Fruit fly (Drosophila melanogaster): ENCODE data around the gene CG42726.

DNA sequence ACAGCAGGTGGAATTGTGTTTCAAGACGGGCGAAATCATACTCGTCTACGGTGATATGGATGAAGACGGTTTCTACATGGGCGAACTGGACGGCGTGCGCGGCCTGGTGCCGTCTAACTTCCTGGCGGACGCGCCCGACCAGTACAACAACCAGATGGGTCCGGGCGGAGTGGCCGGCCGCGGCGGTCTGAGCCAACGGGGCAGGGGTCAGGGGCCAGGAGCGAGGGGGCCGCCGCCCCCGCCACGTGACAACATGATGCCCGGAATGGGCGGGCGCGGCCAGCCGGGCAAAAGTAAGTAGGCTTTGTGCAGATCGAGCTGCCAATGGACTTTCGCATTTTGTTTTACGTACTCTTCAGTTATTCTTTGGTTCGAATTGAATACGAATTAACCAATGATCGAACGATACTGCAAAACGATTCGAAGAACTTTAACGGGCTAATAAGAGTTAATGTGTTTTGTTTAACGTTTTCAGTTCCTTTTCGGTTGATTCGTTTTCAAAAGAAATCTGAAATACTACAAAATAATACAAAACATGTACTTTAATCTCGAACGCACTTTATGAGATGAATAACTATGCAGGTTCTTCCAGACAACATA is 45.5 kb downstream of the CG42726 start:
- TF ChIP-seq CG4318 (GFP tag; optimal IDR thresholded peaks at IDR 0.05): no peak
- no peak for TF ChIP-seq OdsH (GFP tag; optimal IDR thresholded peaks at IDR 0.05)
- TF ChIP-seq CG11902 (GFP tag; optimal IDR thresholded peaks at IDR 0.05): no peak
- no peak for TF ChIP-seq Hr4 (GFP tag; optimal IDR thresholded peaks at IDR 0.05)
- no peak for TF ChIP-seq CG8119 (GFP tag; IDR thresholded peaks at IDR 0.05)
- TF ChIP-seq CG10631 (GFP tag; optimal IDR thresholded peaks at IDR 0.05): no peak

All from whole organism, prepupa.